Fruit fly (Drosophila melanogaster) whole organism, embryonic: ENCODE data around the gene CG31948.

Experiments
- Aef1 ChIP-seq: fragments of 200-800 bp; sonication (Bioruptor generic); IDR thresholded peaks from 3 replicates; pipeline ENCODE4 v1.3.6; 2022; ENCODE audit warnings: missing biosample characterization, missing genetic modification characterization
- Awh ChIP-seq: fragments of 200-800 bp; sonication (Bioruptor generic); IDR thresholded peaks from 2 replicates; pipeline ENCODE4, ENCODE4 v1.3.6; 2022; ENCODE audit warnings: missing biosample characterization, missing genetic modification characterization
- CG12104 ChIP-seq: fragments of 200-800 bp; sonication (Bioruptor generic); optimal IDR thresholded peaks from 3 replicates; lab custom pipeline; 2016; ENCODE audit warnings: missing biosample characterization, missing genetic modification characterization
- CG12769 ChIP-seq: fragments of 200-800 bp; sonication (Bioruptor generic); optimal IDR thresholded peaks from 2 replicates; lab custom pipeline; 2019; ENCODE audit warnings: missing biosample characterization, mild to moderate bottlenecking, missing genetic modification characterization, moderate library complexity
- CG13296 ChIP-seq: fragments of 200-800 bp; sonication (Bioruptor generic); optimal IDR thresholded peaks from 3 replicates; lab custom pipeline; 2018; ENCODE audit warnings: missing biosample characterization, mild to moderate bottlenecking, missing genetic modification characterization
- CG13424 ChIP-seq: fragments of 200-800 bp; sonication (Bioruptor generic); optimal IDR thresholded peaks from 2 replicates; lab custom pipeline; 2019; ENCODE audit warnings: missing biosample characterization, mild to moderate bottlenecking, missing genetic modification characterization, moderate library complexity
- CG14965 ChIP-seq: fragments of 200-800 bp; sonication (Bioruptor generic); optimal IDR thresholded peaks from 2 replicates; lab custom pipeline; 2016; ENCODE audit warnings: missing biosample characterization, missing genetic modification characterization, borderline replicate concordance
- CG15514 ChIP-seq: fragments of 200-800 bp; sonication (Bioruptor generic); optimal IDR thresholded peaks from 3 replicates; lab custom pipeline; 2017; ENCODE audit warnings: missing biosample characterization, missing genetic modification characterization, mild to moderate bottlenecking, moderate library complexity, missing genetic modification reagents
- CG1603 ChIP-seq: fragments of 200-800 bp; sonication (Bioruptor generic); optimal IDR thresholded peaks from 2 replicates; lab custom pipeline; 2019; ENCODE audit warnings: missing biosample characterization, mild to moderate bottlenecking, missing genetic modification characterization, moderate library complexity
- CG16813 ChIP-seq: fragments of 200-800 bp; sonication (Bioruptor generic); IDR thresholded peaks from 3 replicates; pipeline ENCODE4 v1.3.6; 2022; ENCODE audit warnings: missing biosample characterization, missing genetic modification characterization; ENCODE audit not compliant: partially characterized antibody
- CG1832 ChIP-seq: fragments of 200-800 bp; sonication (Bioruptor generic); optimal IDR thresholded peaks from 2 replicates; lab custom pipeline; 2017; ENCODE audit warnings: missing biosample characterization, mild to moderate bottlenecking, missing genetic modification characterization, inconsistent platforms
- CG2678 ChIP-seq: fragments of 200-800 bp; sonication (Bioruptor generic); optimal IDR thresholded peaks from 3 replicates; lab custom pipeline; 2019; ENCODE audit warnings: missing biosample characterization, mild to moderate bottlenecking, missing genetic modification characterization, moderate library complexity
- CG32767 ChIP-seq: fragments of 200-800 bp; sonication (Bioruptor generic); IDR thresholded peaks from 2 replicates; pipeline ENCODE4 v1.3.6; 2022; ENCODE audit warnings: missing biosample characterization, missing genetic modification characterization
- CG7786 ChIP-seq: fragments of 200-800 bp; sonication (Bioruptor generic); optimal IDR thresholded peaks from 2 replicates; lab custom pipeline; 2016; ENCODE audit warnings: missing biosample characterization, missing genetic modification characterization
- CG8089 ChIP-seq: fragments of 200-800 bp; sonication (Bioruptor generic); optimal IDR thresholded peaks from 3 replicates; lab custom pipeline; 2016; ENCODE audit warnings: missing biosample characterization, missing genetic modification characterization
- CG8290 ChIP-seq, 3 experiments: fragments of 200-800 bp; sonication (Bioruptor generic); optimal IDR thresholded peaks; 2 replicates each; lab custom pipeline; 2016 to 2019; ENCODE audit warnings: missing biosample characterization in 3 of 3, missing genetic modification characterization in 3 of 3, mild to moderate bottlenecking in 2 of 3, moderate library complexity in 1 of 3
- CG8478 ChIP-seq: fragments of >200 bp; optimal IDR thresholded peaks from 2 replicates; lab custom pipeline; 2018
- Deaf1 ChIP-seq: fragments of 200-800 bp; optimal IDR thresholded peaks from 3 replicates; lab custom pipeline; 2019; ENCODE audit warnings: missing biosample characterization, mild to moderate bottlenecking, missing genetic modification characterization, moderate library complexity
- Drgx ChIP-seq: fragments of 200-800 bp; sonication (Bioruptor generic); IDR thresholded peaks from 2 replicates; pipeline ENCODE4 v1.3.6; 2022; ENCODE audit warnings: missing biosample characterization, missing genetic modification characterization
- E2f1 ChIP-seq: fragments of 200-800 bp; sonication (Bioruptor generic); IDR thresholded peaks from 2 replicates; pipeline ENCODE4 v1.3.6; 2022; ENCODE audit warnings: missing biosample characterization, missing genetic modification characterization
- Eip74EF ChIP-seq, 2 experiments: fragments of 200-800 bp in 1 of 2; fragments of >200 bp in 1 of 2; sonication (Bioruptor generic) in 1 of 2; optimal IDR thresholded peaks; 2 replicates each; lab custom pipeline; 2017 to 2019; ENCODE audit warnings: missing biosample characterization in 2 of 2, missing genetic modification characterization in 2 of 2, mild to moderate bottlenecking in 1 of 2, moderate library complexity in 1 of 2
- Ets65A ChIP-seq: fragments of 200-800 bp; sonication (Bioruptor generic); peaks from one replicate; lab custom pipeline; 2016; ENCODE audit warnings: missing biosample characterization, missing genetic modification characterization
- Nf-YA ChIP-seq: fragments of 200-800 bp; sonication (Bioruptor generic); IDR thresholded peaks from 2 replicates; pipeline ENCODE4 v1.3.6; 2022; ENCODE audit warnings: missing biosample characterization, missing genetic modification characterization
- PHDP ChIP-seq: fragments of 200-800 bp; sonication (Bioruptor generic); optimal IDR thresholded peaks from 3 replicates; lab custom pipeline; 2018; ENCODE audit warnings: missing biosample characterization, mild to moderate bottlenecking, missing genetic modification characterization, moderate library complexity
- Stat92E ChIP-seq, 3 experiments: fragments of >200 bp in 2 of 3; fragments of 200-800 bp in 1 of 3; sonication (Bioruptor generic) in 1 of 3; optimal IDR thresholded peaks; 2 replicates each; lab custom pipeline; 2017 to 2019; ENCODE audit warnings: missing biosample characterization in 3 of 3, missing genetic modification characterization in 3 of 3, mild to moderate bottlenecking in 1 of 3, moderate library complexity in 1 of 3
- ab ChIP-seq: fragments of 200-800 bp; sonication (Bioruptor generic); optimal IDR thresholded peaks from 2 replicates; lab custom pipeline; 2016; ENCODE audit warnings: missing biosample characterization, missing genetic modification characterization
- bowl ChIP-seq: fragments of 200-800 bp; sonication (Bioruptor generic); IDR thresholded peaks from 2 replicates; pipeline ENCODE4 v1.3.6; 2022; ENCODE audit warnings: missing biosample characterization, missing genetic modification characterization
- bsh ChIP-seq, 2 experiments: fragments of 200-800 bp; sonication (Bioruptor generic); optimal IDR thresholded peaks; 2 replicates each; lab custom pipeline; 2017 to 2018; ENCODE audit warnings: mild to moderate bottlenecking in 2 of 2, missing biosample characterization in 2 of 2, missing genetic modification characterization in 2 of 2, moderate library complexity in 1 of 2
- cad ChIP-seq: fragments of >200 bp; optimal IDR thresholded peaks from 2 replicates; lab custom pipeline; 2017; ENCODE audit warnings: missing biosample characterization, missing genetic modification characterization
- crol ChIP-seq: fragments of 200-800 bp; sonication (Bioruptor generic); IDR thresholded peaks from 2 replicates; pipeline ENCODE4 v1.3.6; 2022; ENCODE audit warnings: missing biosample characterization, missing genetic modification characterization
- fd3F ChIP-seq: fragments of 200-800 bp; sonication (Bioruptor generic); optimal IDR thresholded peaks from 2 replicates; lab custom pipeline; 2018; ENCODE audit warnings: missing biosample characterization, mild to moderate bottlenecking, missing genetic modification characterization, moderate library complexity
- gce ChIP-seq: fragments of 200-800 bp; sonication (Bioruptor generic); IDR thresholded peaks from 3 replicates; pipeline ENCODE4 v1.3.6; 2022; ENCODE audit warnings: missing biosample characterization, missing genetic modification characterization
- gem ChIP-seq: fragments of 200-800 bp; sonication (Bioruptor generic); optimal IDR thresholded peaks from 2 replicates; lab custom pipeline; 2019; ENCODE audit warnings: missing biosample characterization, mild to moderate bottlenecking, missing genetic modification characterization, moderate library complexity
- grn ChIP-seq: fragments of 200-800 bp; sonication (Bioruptor generic); optimal IDR thresholded peaks from 3 replicates; lab custom pipeline; 2017; ENCODE audit warnings: missing biosample characterization, missing genetic modification characterization
- hb ChIP-seq: fragments of 200-800 bp; sonication (Bioruptor generic); IDR thresholded peaks from 3 replicates; pipeline ENCODE4 v1.3.6; 2022; ENCODE audit warnings: missing biosample characterization, missing genetic modification characterization; ENCODE audit not compliant: partially characterized antibody
- nom ChIP-seq: fragments of 200-800 bp; sonication (Bioruptor generic); optimal IDR thresholded peaks from 2 replicates; lab custom pipeline; 2017; ENCODE audit warnings: missing biosample characterization, missing genetic modification characterization, mild to moderate bottlenecking, moderate library complexity, missing genetic modification reagents
- oc ChIP-seq: fragments of 200-800 bp; sonication (Bioruptor generic); optimal IDR thresholded peaks from 2 replicates; lab custom pipeline; 2018; ENCODE audit warnings: missing biosample characterization, mild to moderate bottlenecking, missing genetic modification characterization, moderate library complexity
- pros ChIP-seq: fragments of 200-800 bp; sonication (Bioruptor generic); optimal IDR thresholded peaks from 3 replicates; lab custom pipeline; 2019; ENCODE audit warnings: missing biosample characterization, mild to moderate bottlenecking, missing genetic modification characterization, moderate library complexity
- ranshi ChIP-seq: fragments of 200-800 bp; sonication (Bioruptor generic); IDR thresholded peaks from 2 replicates; pipeline ENCODE4 v1.3.6; 2022; ENCODE audit warnings: missing biosample characterization, missing genetic modification characterization
- sd ChIP-seq: fragments of 200-800 bp; sonication (Bioruptor generic); optimal IDR thresholded peaks from 3 replicates; lab custom pipeline; 2018; ENCODE audit warnings: missing biosample characterization, mild to moderate bottlenecking, missing genetic modification characterization, moderate library complexity
- sens ChIP-seq: fragments of 200-800 bp; sonication (Bioruptor generic); peaks from one replicate; lab custom pipeline; 2016; ENCODE audit warnings: missing biosample characterization, missing genetic modification characterization
- seq ChIP-seq: fragments of 200-800 bp; sonication (Bioruptor generic); IDR thresholded peaks from 2 replicates; pipeline ENCODE4 v1.3.6; 2022; ENCODE audit warnings: missing biosample characterization, missing genetic modification characterization
- slou ChIP-seq: fragments of 200-800 bp; sonication (Bioruptor generic); optimal IDR thresholded peaks from 3 replicates; lab custom pipeline; 2016; ENCODE audit warnings: missing biosample characterization, missing genetic modification characterization
- vfl ChIP-seq: fragments of 200-800 bp; sonication (Bioruptor generic); optimal IDR thresholded peaks from 2 replicates; lab custom pipeline; 2016; ENCODE audit warnings: missing biosample characterization, missing genetic modification characterization

Gene CG31948

DNA sequence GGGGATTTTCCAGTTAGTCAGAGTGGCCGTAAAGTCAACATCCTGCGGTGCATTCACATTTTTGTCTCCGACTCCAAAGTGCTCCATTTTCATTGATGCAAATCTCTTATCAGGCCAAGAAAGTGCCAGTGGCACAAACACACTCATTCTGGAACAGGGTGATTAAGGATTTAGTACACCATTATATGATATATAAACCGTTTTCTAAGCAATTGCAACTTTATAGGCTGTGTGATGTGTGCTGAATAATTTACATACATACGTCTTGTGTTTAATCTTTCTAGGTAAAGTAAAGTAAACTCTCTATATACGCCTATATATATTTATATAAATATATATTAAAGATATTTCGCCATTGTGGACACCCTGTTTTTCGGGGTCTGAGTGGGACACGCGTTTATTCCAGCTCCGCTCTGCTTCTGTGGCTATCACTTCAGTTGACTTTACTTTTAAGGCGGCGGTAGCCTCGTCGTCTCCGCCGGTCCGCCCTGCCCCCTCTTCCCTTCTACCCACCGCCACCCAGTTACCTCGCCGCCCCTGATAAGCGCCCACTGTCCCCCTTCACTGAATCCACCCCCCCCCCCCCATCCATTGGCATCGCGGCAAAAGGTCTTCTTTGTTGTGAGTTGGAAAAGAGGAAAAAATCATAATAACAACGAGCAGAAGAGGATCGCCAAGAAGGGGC, 16.4 kb upstream of the CG31948 start:
- TF ChIP-seq CG2678 (tag; lab: Kevin White, UChicago) (no peak), gem (tag; lab: Kevin White, UChicago) (peak; percentile 20), bsh (GFP tag; optimal IDR thresholded peaks at IDR 0.05; lab: Kevin White, UChicago) (peak in 1 of 2 experiments; percentile 37), CG1832 (GFP tag; lab: Kevin White, UChicago) (no peak), Drgx (GFP tag; lab: Robert Waterston, UW) (0 out of 2 replicates have a peak, but pooled peaks have one; percentile 23), E2f1 (GFP tag; lab: Robert Waterston, UW) (no peak), Ets65A (GFP tag; lab: Kevin White, UChicago) (peak; percentile 39), sens (GFP tag; lab: Kevin White, UChicago) (peak; percentile 54), nom (GFP tag; lab: Kevin White, UChicago) (peak; percentile 33), PHDP (tag; lab: Kevin White, UChicago) (peak; percentile 12), crol (GFP tag; lab: Robert Waterston, UW) (peak; percentile 94), hb (0 out of 3 replicates have a peak, but pooled peaks have one; percentile 40)

DNA sequence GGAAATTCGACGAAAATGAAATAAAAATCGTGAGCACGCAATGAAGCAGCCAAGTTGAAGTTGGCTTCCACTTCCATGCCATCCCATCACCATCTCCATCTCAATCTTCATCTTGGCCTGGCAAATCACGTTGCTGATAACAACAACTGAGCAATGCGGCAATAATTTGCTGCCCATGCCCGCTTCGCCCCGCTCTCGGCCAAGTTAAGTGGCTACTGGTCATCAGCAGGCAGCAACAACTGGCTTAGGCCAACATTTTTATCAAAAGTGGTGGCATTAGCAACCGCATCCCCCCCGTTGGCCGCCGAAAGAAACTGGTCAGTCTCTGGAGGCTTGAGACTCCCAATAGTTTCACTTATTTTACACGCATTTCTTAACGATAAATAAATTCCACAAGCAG, 13.7 kb upstream of the CG31948 start:
- TF ChIP-seq CG12769 (tag; lab: Kevin White, UChicago) (peak; percentile 36), pros (GFP tag; lab: Kevin White, UChicago) (peak; percentile 93), grn (GFP tag; lab: Kevin White, UChicago) (peak; percentile 12), CG13296 (GFP tag; lab: Kevin White, UChicago) (no peak), sens (GFP tag; lab: Kevin White, UChicago) (no peak), CG8290 (GFP tag; optimal IDR thresholded peaks at IDR 0.05; lab: Kevin White, UChicago) (no peak), CG8290 (tag; optimal IDR thresholded peaks at IDR 0.05; lab: Kevin White, UChicago) (no peak), oc (tag; lab: Kevin White, UChicago) (peak; percentile 43), bowl (GFP tag; lab: Robert Waterston, UW) (0 out of 2 replicates have a peak, but pooled peaks have one; percentile 56), gce (GFP tag; lab: Robert Waterston, UW) (no peak), sd (tag; lab: Kevin White, UChicago) (peak; percentile 80), crol (GFP tag; lab: Robert Waterston, UW) (peak; percentile 59)

DNA sequence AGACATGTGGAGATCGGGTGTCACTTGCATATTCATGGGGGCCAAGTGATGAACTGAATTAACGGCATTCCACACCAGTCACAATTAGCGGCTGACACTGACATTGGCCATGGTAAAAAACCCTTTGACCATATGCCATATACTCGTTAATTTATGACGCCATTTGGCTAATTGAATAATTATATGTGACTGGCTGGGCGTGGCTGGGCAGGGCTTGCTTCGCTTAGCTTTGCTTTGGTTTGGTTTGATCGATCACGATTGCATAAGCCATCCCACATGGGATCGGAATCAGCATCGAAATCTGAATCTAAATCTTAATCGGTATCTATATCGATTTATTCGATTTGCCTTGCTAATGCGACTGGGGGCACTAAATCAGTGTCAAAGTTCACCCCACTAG, 13.1 kb upstream of the CG31948 start:
- no peak for TF ChIP-seq slou (GFP tag; lab: Kevin White, UChicago)
- TF ChIP-seq Awh (GFP tag; lab: Robert Waterston, UW) = peak; percentile 77
- TF ChIP-seq sd (tag; lab: Kevin White, UChicago) = peak; percentile 10
- TF ChIP-seq fd3F (GFP tag; lab: Kevin White, UChicago) = no peak
- no peak for TF ChIP-seq CG14965 (GFP tag; lab: Kevin White, UChicago)

DNA sequence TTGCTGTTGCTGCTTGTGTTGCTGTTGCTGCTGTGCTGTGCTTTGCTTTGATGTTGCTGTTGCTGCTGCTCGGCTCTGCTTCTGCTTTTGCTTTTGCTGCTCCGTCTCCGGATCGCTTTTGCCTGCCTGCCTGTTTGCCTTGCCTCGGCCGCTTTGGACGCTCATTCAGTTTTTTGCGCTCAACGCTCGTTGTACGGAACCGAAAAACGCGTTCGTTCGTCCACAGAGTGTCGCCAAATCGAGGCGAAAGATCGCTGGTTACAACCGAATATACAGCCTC, 11.6 kb upstream of the CG31948 start, which contains the start of gene dpp:
TSS of gene dpp (plus strand) at position 164 of the 280 bp plus-strand sequence.
- no peak for TF ChIP-seq CG12104 (GFP tag; lab: Kevin White, UChicago)
- TF ChIP-seq CG7786 (GFP tag; lab: Kevin White, UChicago) = no peak
- TF ChIP-seq CG8478 = peak; percentile 23
- no peak for TF ChIP-seq CG8089
- no peak for TF ChIP-seq CG16813
- TF ChIP-seq seq (GFP tag; lab: Robert Waterston, UW) = no peak
- TF ChIP-seq Aef1 (GFP tag; lab: Robert Waterston, UW) = 0 out of 3 replicates have a peak, but pooled peaks have one; percentile 15
- TF ChIP-seq Eip74EF (GFP tag; optimal IDR thresholded peaks at IDR 0.05; lab: Kevin White, UChicago) = no peak
- no peak for TF ChIP-seq CG1603
- TF ChIP-seq vfl (GFP tag; lab: Kevin White, UChicago) = no peak
- TF ChIP-seq Stat92E (GFP tag; optimal IDR thresholded peaks at IDR 0.05; lab: Kevin White, UChicago) = no peak
- TF ChIP-seq ab (GFP tag; lab: Kevin White, UChicago) = no peak
- no peak for TF ChIP-seq cad (GFP tag; lab: Kevin White, UChicago)
- TF ChIP-seq CG15514 (GFP tag; lab: Kevin White, UChicago) = no peak
- no peak for TF ChIP-seq CG32767
- TF ChIP-seq ranshi (GFP tag; lab: Robert Waterston, UW) = no peak
- no peak for TF ChIP-seq crol (GFP tag; lab: Robert Waterston, UW)
- no peak for TF ChIP-seq CG13424 (tag; lab: Kevin White, UChicago)
- TF ChIP-seq Nf-YA (GFP tag; lab: Robert Waterston, UW) = no peak
- TF ChIP-seq Deaf1 (tag; lab: Kevin White, UChicago) = peak; percentile 44
